Worm (Caenorhabditis elegans) whole organism, L4 larva: ENCODE measurements around the gene math-20.

Experiments used
- F37D6.2 ChIP-seq: sonication (generic microtip); optimal IDR thresholded peaks from 2 replicates; lab custom pipeline; 2016; ENCODE audit warnings: mild to moderate bottlenecking, missing genetic modification characterization, missing compliant biosample characterization
- Y75B8A.6 ChIP-seq: fragments of 200-800 bp; sonication (Bioruptor generic); IDR thresholded peaks from 2 replicates; pipeline ENCODE4 v1.3.6; 2022; ENCODE audit warnings: missing genetic modification reagents, missing genetic modification characterization, missing compliant biosample characterization
- aha-1 ChIP-seq: fragments of 150-350 bp; peaks from one replicate; lab custom pipeline; 2014; ENCODE audit warnings: missing biosample characterization, missing genetic modification characterization
- ceh-20 ChIP-seq: fragments of 200-800 bp; sonication (Bioruptor generic); IDR thresholded peaks from 2 replicates; pipeline ENCODE4 v1.3.6; 2022; ENCODE audit warnings: missing genetic modification reagents, missing genetic modification characterization, missing compliant biosample characterization
- ceh-32 ChIP-seq: sonication (generic microtip); optimal IDR thresholded peaks from 2 replicates; lab custom pipeline; 2016; ENCODE audit warnings: mild to moderate bottlenecking, missing genetic modification characterization, missing compliant biosample characterization; ENCODE audit not compliant: poor library complexity
- ceh-44 ChIP-seq: fragments of 200-800 bp; sonication (Bioruptor generic); IDR thresholded peaks from 2 replicates; pipeline ENCODE4 v1.3.6; 2022; ENCODE audit warnings: missing genetic modification reagents, missing genetic modification characterization, missing compliant biosample characterization
- cey-2 ChIP-seq: sonication (generic microtip); optimal IDR thresholded peaks from 3 replicates; lab custom pipeline; 2017; ENCODE audit warnings: missing genetic modification characterization, mild to moderate bottlenecking, missing compliant biosample characterization, antibody characterized with exemption, borderline replicate concordance; ENCODE audit not compliant: insufficient read depth
- daf-19 ChIP-seq: fragments of 200-800 bp; sonication (Bioruptor generic); conservative IDR thresholded peaks from 2 replicates; pipeline ENCODE4 v1.3.6; 2022; ENCODE audit warnings: missing genetic modification characterization, missing compliant biosample characterization
- dmd-6 ChIP-seq: fragments of 200-800 bp; sonication (Bioruptor generic); IDR thresholded peaks from 2 replicates; pipeline ENCODE4 v1.3.6; 2022; ENCODE audit warnings: missing genetic modification reagents, missing genetic modification characterization, missing compliant biosample characterization
- dmd-8 ChIP-seq: fragments of 200-800 bp; sonication (Bioruptor generic); IDR thresholded peaks from 2 replicates; pipeline ENCODE4 v1.3.6; 2022; ENCODE audit warnings: missing genetic modification characterization, missing compliant biosample characterization
- dpl-1 ChIP-seq: fragments of 150-350 bp; optimal IDR thresholded peaks from 2 replicates; lab custom pipeline; 2014; ENCODE audit warnings: missing biosample characterization, missing genetic modification reagents, missing genetic modification characterization
- duxl-1 ChIP-seq: sonication (generic microtip); optimal IDR thresholded peaks from 2 replicates; lab custom pipeline; 2016; ENCODE audit warnings: mild to moderate bottlenecking, missing genetic modification characterization, moderate library complexity, missing compliant biosample characterization; ENCODE audit not compliant: poor library complexity
- dve-1 ChIP-seq: sonication (generic microtip); optimal IDR thresholded peaks from 2 replicates; lab custom pipeline; 2017; ENCODE audit warnings: antibody characterized with exemption, mild to moderate bottlenecking, missing genetic modification characterization, missing compliant biosample characterization; ENCODE audit not compliant: insufficient read depth
- egl-27 ChIP-seq: sonication (generic microtip); optimal IDR thresholded peaks from 3 replicates; lab custom pipeline; 2017; ENCODE audit warnings: missing biosample characterization, missing genetic modification reagents, missing genetic modification characterization
- hlh-11 ChIP-seq: fragments of 200-800 bp; sonication (Bioruptor generic); optimal IDR thresholded peaks from 2 replicates; lab custom pipeline; 2018; ENCODE audit warnings: mild to moderate bottlenecking, missing genetic modification characterization, missing compliant biosample characterization
- hlh-30 ChIP-seq: sonication (generic microtip); optimal IDR thresholded peaks from 2 replicates; lab custom pipeline; 2017; ENCODE audit warnings: antibody characterized with exemption, mild to moderate bottlenecking, missing genetic modification characterization, missing compliant biosample characterization; ENCODE audit not compliant: insufficient read depth
- hmg-1.1 ChIP-seq: fragments of 200-800 bp; sonication (Bioruptor generic); IDR thresholded peaks from 2 replicates; pipeline ENCODE4 v1.3.6; 2022; ENCODE audit warnings: missing genetic modification reagents, missing genetic modification characterization, missing compliant biosample characterization
- lin-13 ChIP-seq: fragments of 150-350 bp; optimal IDR thresholded peaks from 2 replicates; lab custom pipeline; 2014; ENCODE audit warnings: missing biosample characterization, missing genetic modification reagents, missing genetic modification characterization
- lin-15B ChIP-seq: fragments of 150-350 bp; sonication (generic microtip); optimal IDR thresholded peaks from 3 replicates; lab custom pipeline; 2014; ENCODE audit warnings: missing biosample characterization, missing genetic modification characterization
- lin-29 ChIP-seq: fragments of 200-800 bp; sonication (Bioruptor generic); IDR thresholded peaks from 2 replicates; pipeline ENCODE4 v1.3.6; 2022; ENCODE audit warnings: missing genetic modification reagents, missing genetic modification characterization, missing compliant biosample characterization
- lin-39 ChIP-seq: fragments of 150-350 bp; optimal IDR thresholded peaks from 2 replicates; lab custom pipeline; 2014; ENCODE audit warnings: missing biosample characterization, missing genetic modification reagents, missing genetic modification characterization
- madf-5 ChIP-seq, 2 experiments: fragments of 200-800 bp; sonication (Bioruptor generic); IDR thresholded peaks; 2 replicates each; pipeline ENCODE4 v1.3.6; 2022; ENCODE audit warnings: missing compliant biosample characterization in 2 of 2, missing genetic modification characterization in 2 of 2
- madf-9 ChIP-seq: fragments of 200-800 bp; sonication (Bioruptor generic); conservative IDR thresholded peaks from 2 replicates; pipeline ENCODE4 v1.3.6; 2022; ENCODE audit warnings: missing genetic modification reagents, missing genetic modification characterization, missing compliant biosample characterization
- mdt-29 ChIP-seq: fragments of 200-800 bp; sonication (Bioruptor generic); IDR thresholded peaks from 2 replicates; pipeline ENCODE4 v1.3.6; 2022; ENCODE audit warnings: missing genetic modification reagents, missing genetic modification characterization, missing compliant biosample characterization
- mxl-3 ChIP-seq: fragments of 200-800 bp; sonication (Bioruptor generic); optimal IDR thresholded peaks from 2 replicates; lab custom pipeline; 2018; ENCODE audit warnings: mild to moderate bottlenecking, missing genetic modification characterization, missing compliant biosample characterization
- nhr-237 ChIP-seq: sonication (generic microtip); optimal IDR thresholded peaks from 2 replicates; lab custom pipeline; 2017; ENCODE audit warnings: missing biosample characterization, missing genetic modification characterization
- nhr-25 ChIP-seq: sonication (generic microtip); optimal IDR thresholded peaks from 2 replicates; lab custom pipeline; 2017; ENCODE audit warnings: missing genetic modification characterization, mild to moderate bottlenecking, missing compliant biosample characterization, antibody characterized with exemption, moderate library complexity, borderline replicate concordance; ENCODE audit not compliant: insufficient read depth
- nhr-28 ChIP-seq: fragments of 150-350 bp; optimal IDR thresholded peaks from 2 replicates; lab custom pipeline; 2014; ENCODE audit warnings: missing biosample characterization, missing genetic modification characterization
- nhr-42 ChIP-seq: fragments of 200-800 bp; sonication (Bioruptor generic); IDR thresholded peaks from 2 replicates; pipeline ENCODE4 v1.3.6; 2022; ENCODE audit warnings: missing genetic modification characterization, missing compliant biosample characterization
- nhr-48 ChIP-seq: sonication (generic microtip); optimal IDR thresholded peaks from 2 replicates; lab custom pipeline; 2016; ENCODE audit warnings: mild to moderate bottlenecking, missing genetic modification characterization, missing compliant biosample characterization
- nhr-6 ChIP-seq: fragments of 150-350 bp; optimal IDR thresholded peaks from 2 replicates; lab custom pipeline; 2014; ENCODE audit warnings: missing biosample characterization, missing genetic modification characterization
- nhr-77 ChIP-seq: fragments of 150-350 bp; optimal IDR thresholded peaks from 2 replicates; lab custom pipeline; 2014; ENCODE audit warnings: missing biosample characterization, missing genetic modification characterization
- pha-4 ChIP-seq, 2 experiments: fragments of 150-350 bp in 1 of 2; fragments of 200-800 bp in 1 of 2; sonication (Bioruptor generic) in 1 of 2; IDR thresholded peaks in 1 of 2; optimal IDR thresholded peaks in 1 of 2; 2 replicates each; pipeline versions ENCODE4 v1.3.6 to Lab custom; 2014 to 2022; ENCODE audit warnings: missing genetic modification characterization in 2 of 2, missing genetic modification reagents in 2 of 2, missing biosample characterization in 1 of 2, missing compliant biosample characterization in 1 of 2
- php-3 ChIP-seq: fragments of 200-800 bp; sonication (Bioruptor generic); IDR thresholded peaks from 2 replicates; pipeline ENCODE4 v1.3.6; 2022; ENCODE audit warnings: missing genetic modification reagents, missing genetic modification characterization, missing compliant biosample characterization
- rbr-2 ChIP-seq: sonication (generic microtip); optimal IDR thresholded peaks from 2 replicates; lab custom pipeline; 2016; ENCODE audit warnings: missing genotype, missing genetic modification characterization, missing compliant biosample characterization
- saeg-2 ChIP-seq: fragments of 200-800 bp; sonication (Bioruptor generic); IDR thresholded peaks from 2 replicates; pipeline ENCODE4 v1.3.6; 2022; ENCODE audit warnings: missing genetic modification reagents, missing genetic modification characterization, missing compliant biosample characterization
- unc-130 ChIP-seq: sonication (generic microtip); optimal IDR thresholded peaks from 2 replicates; lab custom pipeline; 2016; ENCODE audit warnings: missing genetic modification reagents, missing genetic modification characterization, missing compliant biosample characterization
- unc-39 ChIP-seq: sonication (generic microtip); optimal IDR thresholded peaks from 2 replicates; lab custom pipeline; 2017; ENCODE audit warnings: missing biosample characterization, missing genetic modification characterization
- zag-1 ChIP-seq: fragments of 150-350 bp; optimal IDR thresholded peaks from 2 replicates; lab custom pipeline; 2014; ENCODE audit warnings: missing biosample characterization, missing genetic modification characterization
- zip-11 ChIP-seq: fragments of 200-800 bp; sonication (Bioruptor generic); IDR thresholded peaks from 2 replicates; pipeline ENCODE4 v1.3.6; 2022; ENCODE audit warnings: missing genetic modification characterization, missing compliant biosample characterization
- ztf-7 ChIP-seq: fragments of 150-350 bp; optimal IDR thresholded peaks from 2 replicates; lab custom pipeline; 2014; ENCODE audit warnings: missing biosample characterization, missing genetic modification characterization

Gene math-20

DNA sequence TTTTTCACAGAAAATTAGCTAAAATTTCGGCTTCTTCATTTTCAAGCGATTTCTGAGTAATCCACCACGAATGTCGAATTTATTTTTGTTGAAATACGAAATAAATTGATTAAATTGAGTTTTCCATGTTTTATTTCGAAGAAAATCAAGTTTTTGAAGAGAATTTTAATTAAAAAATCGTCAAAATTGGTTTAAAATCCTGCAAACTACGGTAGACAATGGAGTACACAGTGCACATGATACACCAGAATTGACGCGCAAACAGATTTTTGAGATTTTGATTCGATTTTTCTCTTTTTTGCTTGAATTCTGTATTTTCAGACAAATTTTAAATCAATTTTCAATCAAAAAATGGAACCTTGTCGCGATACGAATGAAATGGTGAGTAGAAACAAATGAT is 36.9 kb downstream of the math-20 start, which contains the start of gene F59H6.14:
Gene F59H6.14, plus strand, starts transcription at position 301 of the 400 bp plus-strand sequence.
- no peak for TF ChIP-seq ceh-32
- TF ChIP-seq nhr-237: no peak
- TF ChIP-seq lin-13 (GFP tag; lab: Kevin White, UChicago): no peak
- no peak for TF ChIP-seq nhr-6 (tag; lab: Kevin White, UChicago)
- TF ChIP-seq hlh-11 (tag; lab: Kevin White, UChicago): no peak
- TF ChIP-seq dve-1 (tag; lab: Kevin White, UChicago): no peak
- TF ChIP-seq zag-1 (tag; lab: Kevin White, UChicago): no peak
- TF ChIP-seq dmd-8 (GFP tag; lab: Robert Waterston, UW): no peak
- no peak for TF ChIP-seq nhr-25
- TF ChIP-seq hmg-1.1: no peak
- no peak for TF ChIP-seq dmd-6 (GFP tag; lab: Robert Waterston, UW)
- TF ChIP-seq madf-5 (GFP tag; IDR thresholded peaks at IDR 0.05; lab: Robert Waterston, UW): no peak
- no peak for TF ChIP-seq pha-4 (GFP tag; IDR thresholded peaks at IDR 0.05; lab: Robert Waterston, UW)
- no peak for TF ChIP-seq pha-4 (tag; optimal IDR thresholded peaks at IDR 0.05; lab: Kevin White, UChicago)
- TF ChIP-seq nhr-48 (tag; lab: Kevin White, UChicago): no peak
- TF ChIP-seq unc-39 (tag; lab: Kevin White, UChicago): no peak
- TF ChIP-seq saeg-2 (GFP tag; lab: Robert Waterston, UW): no peak
- TF ChIP-seq duxl-1: no peak
- TF ChIP-seq cey-2 (tag; lab: Kevin White, UChicago): no peak

DNA sequence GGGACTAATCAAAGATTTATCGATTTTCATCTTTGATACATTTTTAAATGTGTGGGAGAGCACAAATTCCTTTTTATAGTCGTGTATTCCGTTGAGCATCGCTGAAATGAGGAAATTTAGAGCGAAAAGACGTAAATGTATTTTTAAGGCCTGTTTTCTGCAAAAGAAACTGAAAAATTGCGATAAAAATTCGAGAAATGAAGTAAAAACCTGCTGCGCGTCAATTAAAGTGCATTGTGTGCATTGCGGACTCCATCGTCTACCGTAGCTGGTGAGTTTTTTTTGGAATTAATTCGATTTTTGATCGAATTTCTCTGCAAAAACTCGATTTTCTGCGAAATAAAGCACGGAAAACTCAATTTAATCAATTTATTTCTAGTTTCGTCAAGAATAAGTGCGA is 43.0 kb downstream of the math-20 start, which contains the start of gene bath-19:
Gene bath-19, minus strand, starts transcription at position 101 of the 400 bp plus-strand sequence.
- no peak for TF ChIP-seq nhr-42 (GFP tag; lab: Robert Waterston, UW)
- no peak for TF ChIP-seq hlh-30 (tag; lab: Kevin White, UChicago)

DNA sequence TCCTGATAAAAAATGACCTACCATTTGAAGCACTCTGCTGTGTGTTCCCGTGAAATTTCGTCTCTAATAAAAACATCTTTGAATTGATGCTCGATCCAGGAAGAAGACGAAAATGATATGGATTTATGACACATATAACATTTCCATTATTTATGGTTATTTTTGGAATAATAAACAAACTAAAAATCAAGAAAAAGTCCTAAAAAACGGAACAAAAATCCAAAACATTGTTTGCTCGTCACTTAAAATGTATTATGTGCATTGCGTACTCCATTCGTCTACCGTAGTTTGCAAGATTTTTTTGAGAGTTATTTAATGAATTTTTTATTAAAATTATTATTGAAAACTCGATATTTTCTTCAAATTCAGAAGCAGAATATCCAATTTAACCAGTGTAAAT is 46.1 kb downstream of the math-20 start, which contains the start of gene bath-20:
Gene bath-20, minus strand, starts transcription at position 101 of the 400 bp plus-strand sequence.
- TF ChIP-seq rbr-2 (tag; lab: Kevin White, UChicago): no peak
- TF ChIP-seq nhr-77 (tag; lab: Kevin White, UChicago): no peak
- TF ChIP-seq ztf-7 (tag; lab: Kevin White, UChicago): no peak
- no peak for TF ChIP-seq pha-4 (GFP tag; IDR thresholded peaks at IDR 0.05; lab: Robert Waterston, UW)
- no peak for TF ChIP-seq pha-4 (tag; optimal IDR thresholded peaks at IDR 0.05; lab: Kevin White, UChicago)
- TF ChIP-seq aha-1 (tag; lab: Kevin White, UChicago): no peak
- no peak for TF ChIP-seq lin-39 (tag; lab: Kevin White, UChicago)
- TF ChIP-seq ceh-20 (GFP tag; lab: Robert Waterston, UW): no peak
- TF ChIP-seq dpl-1: no peak
- TF ChIP-seq lin-29: no peak
- no peak for TF ChIP-seq saeg-2 (GFP tag; lab: Robert Waterston, UW)
- no peak for TF ChIP-seq hlh-11 (tag; lab: Kevin White, UChicago)
- no peak for TF ChIP-seq lin-15B (tag; lab: Kevin White, UChicago)
- TF ChIP-seq unc-130 (GFP tag; lab: Kevin White, UChicago): no peak
- TF ChIP-seq ceh-32: no peak
- TF ChIP-seq egl-27 (tag; lab: Kevin White, UChicago): no peak
- TF ChIP-seq zip-11: no peak
- no peak for TF ChIP-seq php-3 (GFP tag; lab: Robert Waterston, UW)
- no peak for TF ChIP-seq daf-19 (GFP tag; lab: Robert Waterston, UW)
- TF ChIP-seq mdt-29 (GFP tag; lab: Robert Waterston, UW): no peak
- TF ChIP-seq, all 104 proteins: peak for 0

DNA sequence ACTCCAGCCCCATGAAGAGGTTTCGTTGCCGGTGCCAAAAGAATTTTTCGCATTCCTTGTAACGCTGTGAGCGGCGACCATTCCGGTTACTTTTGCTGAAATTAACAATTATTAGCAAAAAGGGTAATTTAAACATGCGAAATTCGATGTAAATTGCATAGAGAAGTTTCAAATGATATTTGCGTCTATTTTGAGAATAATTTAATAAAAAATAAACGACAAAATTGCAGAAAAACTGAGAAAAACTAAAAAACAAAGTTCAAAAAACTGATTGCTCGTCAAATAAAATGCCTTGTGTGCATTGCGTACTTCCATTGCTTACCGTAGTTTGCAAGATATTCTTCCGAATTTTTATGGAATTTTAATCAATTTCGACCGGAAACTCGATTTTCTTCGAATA is 49.2 kb downstream of the math-20 start, which contains the start of gene bath-24:
Gene bath-24, minus strand, starts transcription at position 101 of the 400 bp plus-strand sequence.
- TF ChIP-seq mxl-3: no peak
- no peak for TF ChIP-seq ceh-44 (GFP tag; lab: Robert Waterston, UW)
- TF ChIP-seq nhr-28 (tag; lab: Kevin White, UChicago): no peak
- no peak for TF ChIP-seq madf-9 (GFP tag; lab: Robert Waterston, UW)
- TF ChIP-seq rbr-2 (tag; lab: Kevin White, UChicago): no peak
- no peak for TF ChIP-seq F37D6.2 (tag; lab: Kevin White, UChicago)
- TF ChIP-seq Y75B8A.6 (GFP tag; lab: Robert Waterston, UW): no peak
- TF ChIP-seq unc-130 (GFP tag; lab: Kevin White, UChicago): no peak
